Worm (Caenorhabditis elegans): ENCODE results near the gene C16C10.4.

- peak in 1 of 2 experiments; percentile 63 for TF ChIP-seq lsy-2 (tag; optimal IDR thresholded peaks at IDR 0.05)
- no peak for TF ChIP-seq ama-1 (optimal IDR thresholded peaks at IDR 0.05)
- no peak for TF ChIP-seq efl-1 (optimal IDR thresholded peaks at IDR 0.05)
- TF ChIP-seq efl-1 (GFP tag; optimal IDR thresholded peaks at IDR 0.05 in 1 of 2): no peak
- TF ChIP-seq unc-130 (tag; optimal IDR thresholded peaks at IDR 0.05): no peak
- no peak for TF ChIP-seq ceh-82 (tag; optimal IDR thresholded peaks at IDR 0.05)
These were observed 34.7 kb downstream of the C16C10.4 start, which contains the start of gene R74.8 for ce11 chrIII:4205751-4206327.

Measured in whole organism, L1 larva.